Worm (Caenorhabditis elegans) whole organism, midembryonic: ENCODE measurements around the gene cyp-25A2.

ENCODE experiments used
- T22C8.4 ChIP-seq: fragments of 200-800 bp; sonication (Bioruptor generic); IDR thresholded peaks from 2 replicates; pipeline ENCODE4 v1.3.6; 2022; ENCODE audit warnings: missing genetic modification characterization, missing compliant biosample characterization
- flt-1 ChIP-seq: fragments of 200-800 bp; sonication (Bioruptor generic); IDR thresholded peaks from 2 replicates; pipeline ENCODE4 v1.3.6; 2022; ENCODE audit warnings: missing genetic modification characterization, missing compliant biosample characterization
- klf-2 ChIP-seq: fragments of 200-800 bp; sonication (Bioruptor generic); conservative IDR thresholded peaks from 2 replicates; pipeline ENCODE4 v1.3.6; 2022; ENCODE audit warnings: missing genetic modification reagents, missing genetic modification characterization, missing compliant biosample characterization
- med-1 ChIP-seq: sonication (generic microtip); optimal IDR thresholded peaks from 2 replicates; lab custom pipeline; 2017; ENCODE audit warnings: missing genetic modification characterization, mild to moderate bottlenecking, missing compliant biosample characterization, antibody characterized with exemption, missing genetic modification reagents; ENCODE audit not compliant: insufficient read depth
- tab-1 ChIP-seq: fragments of 200-800 bp; sonication (Bioruptor generic); IDR thresholded peaks from 2 replicates; pipeline ENCODE4 v1.3.6; 2022; ENCODE audit warnings: missing genetic modification characterization, missing compliant biosample characterization
- ztf-29 ChIP-seq: fragments of 200-800 bp; sonication (Bioruptor generic); IDR thresholded peaks from 2 replicates; pipeline ENCODE4 v1.3.6; 2022; ENCODE audit warnings: missing genetic modification reagents, missing genetic modification characterization, missing compliant biosample characterization

cyp-25A2 gene

DNA sequence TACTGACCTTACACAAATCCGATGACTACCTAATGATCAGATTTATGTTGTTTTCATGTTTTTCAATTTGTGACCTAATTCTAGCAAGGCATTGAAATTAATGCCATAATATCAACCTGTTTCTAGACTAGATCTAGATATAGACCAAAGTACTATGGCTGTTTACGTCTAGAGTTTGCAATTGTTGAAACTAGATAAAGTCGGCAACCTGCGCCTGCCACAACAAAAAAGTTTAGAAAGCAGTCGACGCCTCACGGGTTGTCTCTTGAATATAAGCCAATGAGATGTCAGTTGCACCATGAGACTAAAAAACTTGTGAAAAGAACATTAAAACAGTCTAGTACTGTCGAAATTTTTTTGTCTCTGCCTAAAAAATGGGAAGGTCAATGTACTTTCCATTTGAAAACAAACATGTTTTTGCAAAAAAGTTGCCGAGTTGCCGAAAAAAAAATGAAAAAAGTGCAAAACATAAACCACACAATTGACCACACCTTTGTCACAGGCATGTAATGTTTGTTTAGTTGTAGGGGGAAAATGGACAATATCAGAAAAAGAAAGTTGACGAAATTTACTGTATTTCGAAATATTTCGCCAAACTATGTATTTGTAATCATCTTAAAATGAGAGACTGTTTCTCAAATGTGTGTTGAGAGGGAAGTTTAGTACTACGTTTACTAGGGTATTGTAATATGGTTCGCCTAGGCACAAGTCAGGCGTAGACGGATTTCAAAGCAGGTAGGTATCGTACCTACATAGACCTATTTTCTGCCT is 44.1 kb downstream of the cyp-25A2 start:
- TF ChIP-seq T22C8.4 (GFP tag; lab: Robert Waterston, UW) (no peak), flt-1 (no peak), tab-1 (GFP tag; lab: Robert Waterston, UW) (no peak), ztf-29 (GFP tag; lab: Robert Waterston, UW) (no peak)

- TF ChIP-seq flt-1 (no peak), med-1 (GFP tag; lab: Kevin White, UChicago) (no peak), klf-2 (GFP tag; lab: Robert Waterston, UW) (no peak)
These were observed 48.1 kb downstream of the cyp-25A2 start for ce11 chrIII:3883146-3883545.
